Worm (Caenorhabditis elegans) whole organism, L4 larva: ENCODE results near the gene gst-24.

Source experiments
- F37D6.2 ChIP-seq: sonication (generic microtip); optimal IDR thresholded peaks from 2 replicates; lab custom pipeline; 2016; ENCODE audit warnings: mild to moderate bottlenecking, missing genetic modification characterization, missing compliant biosample characterization
- ZK546.5 ChIP-seq, 2 experiments: sonication (generic microtip); optimal IDR thresholded peaks; 2 replicates each; lab custom pipeline; 2017; ENCODE audit warnings: missing biosample characterization in 2 of 2, missing genetic modification characterization in 2 of 2
- aha-1 ChIP-seq: fragments of 150-350 bp; peaks from one replicate; lab custom pipeline; 2014; ENCODE audit warnings: missing biosample characterization, missing genetic modification characterization
- ceh-82 ChIP-seq: sonication (generic microtip); optimal IDR thresholded peaks from 2 replicates; lab custom pipeline; 2017; ENCODE audit warnings: missing biosample characterization, missing genetic modification characterization
- lin-39 ChIP-seq: fragments of 150-350 bp; optimal IDR thresholded peaks from 2 replicates; lab custom pipeline; 2014; ENCODE audit warnings: missing biosample characterization, missing genetic modification reagents, missing genetic modification characterization
- lsy-2 ChIP-seq, 2 experiments: fragments of 150-350 bp in 1 of 2; sonication (generic microtip) in 1 of 2; optimal IDR thresholded peaks; 2 replicates each; lab custom pipeline; 2014 to 2017; ENCODE audit warnings: missing biosample characterization in 2 of 2, missing genetic modification characterization in 2 of 2
- mdl-1 ChIP-seq, 2 experiments: fragments of 150-350 bp in 1 of 2; sonication (generic microtip) in 1 of 2; optimal IDR thresholded peaks; 2 replicates each; lab custom pipeline; 2014 to 2017; ENCODE audit warnings: missing biosample characterization in 2 of 2, missing genetic modification characterization in 2 of 2
- nhr-6 ChIP-seq: fragments of 150-350 bp; optimal IDR thresholded peaks from 2 replicates; lab custom pipeline; 2014; ENCODE audit warnings: missing biosample characterization, missing genetic modification characterization
- nhr-76 ChIP-seq: fragments of 150-350 bp; optimal IDR thresholded peaks from 2 replicates; lab custom pipeline; 2014; ENCODE audit warnings: missing biosample characterization, missing genetic modification characterization
- pha-4 ChIP-seq, 2 experiments: fragments of 150-350 bp in 1 of 2; fragments of 200-800 bp in 1 of 2; sonication (Bioruptor generic) in 1 of 2; IDR thresholded peaks in 1 of 2; optimal IDR thresholded peaks in 1 of 2; 2 replicates each; pipeline versions ENCODE4 v1.3.6 to Lab custom; 2014 to 2022; ENCODE audit warnings: missing genetic modification characterization in 2 of 2, missing genetic modification reagents in 2 of 2, missing biosample characterization in 1 of 2, missing compliant biosample characterization in 1 of 2
- pqm-1 ChIP-seq: sonication (generic microtip); optimal IDR thresholded peaks from 2 replicates; lab custom pipeline; 2017; ENCODE audit warnings: missing biosample characterization, missing genetic modification characterization
- zag-1 ChIP-seq: fragments of 150-350 bp; optimal IDR thresholded peaks from 2 replicates; lab custom pipeline; 2014; ENCODE audit warnings: missing biosample characterization, missing genetic modification characterization
- ztf-11 ChIP-seq: fragments of 150-350 bp; optimal IDR thresholded peaks from 2 replicates; lab custom pipeline; 2014; ENCODE audit warnings: missing biosample characterization, missing genetic modification characterization

ce11 chrII:13593659-13594221 lies 17.4 kb downstream of the gst-24 start, which contains the start of gene clec-146:
- TF ChIP-seq ZK546.5 (tag; optimal IDR thresholded peaks at IDR 0.05; lab: Kevin White, UChicago) (no peak), ztf-11 (tag; lab: Kevin White, UChicago) (no peak), pha-4 (GFP tag; IDR thresholded peaks at IDR 0.05; lab: Robert Waterston, UW) (no peak), pha-4 (tag; optimal IDR thresholded peaks at IDR 0.05; lab: Kevin White, UChicago) (no peak), nhr-6 (tag; lab: Kevin White, UChicago) (no peak), aha-1 (tag; lab: Kevin White, UChicago) (no peak), pqm-1 (tag; lab: Kevin White, UChicago) (no peak), ceh-82 (tag; lab: Kevin White, UChicago) (no peak), lin-39 (tag; lab: Kevin White, UChicago) (no peak), F37D6.2 (tag; lab: Kevin White, UChicago) (no peak), lsy-2 (tag; optimal IDR thresholded peaks at IDR 0.05; lab: Kevin White, UChicago) (no peak), zag-1 (tag; lab: Kevin White, UChicago) (no peak), nhr-76 (tag; lab: Kevin White, UChicago) (no peak), mdl-1 (tag; optimal IDR thresholded peaks at IDR 0.05; lab: Kevin White, UChicago) (no peak)
